Fruit fly (Drosophila melanogaster) whole organism, embryonic: ENCODE data around the gene yellow-e2.
A peak's percentile ranks its signal among the peaks of the same experiment; 100 is the strongest.

ENCODE experiments used
- Ada2b ChIP-seq: fragments of 200-800 bp; sonication (Bioruptor generic); IDR thresholded peaks from 2 replicates; pipeline ENCODE4 v1.3.6; 2022; ENCODE audit warnings: missing biosample characterization, missing genetic modification characterization
- Awh ChIP-seq: fragments of 200-800 bp; sonication (Bioruptor generic); IDR thresholded peaks from 2 replicates; pipeline ENCODE4, ENCODE4 v1.3.6; 2022; ENCODE audit warnings: missing biosample characterization, missing genetic modification characterization
- B-H1 ChIP-seq: fragments of 200-800 bp; sonication (Bioruptor generic); IDR thresholded peaks from 3 replicates; pipeline ENCODE4 v1.3.6; 2022; ENCODE audit warnings: missing biosample characterization, missing genetic modification characterization
- Bgb ChIP-seq: fragments of 200-800 bp; sonication (Bioruptor generic); IDR thresholded peaks from 2 replicates; pipeline ENCODE4 v1.3.6; 2022; ENCODE audit warnings: missing biosample characterization, missing genetic modification characterization; ENCODE audit not compliant: partially characterized antibody
- BtbVII ChIP-seq: fragments of 200-800 bp; sonication (Bioruptor generic); optimal IDR thresholded peaks from 3 replicates; lab custom pipeline; 2017; ENCODE audit warnings: missing biosample characterization, mild to moderate bottlenecking, missing genetic modification characterization
- CG10565 ChIP-seq: fragments of 200-800 bp; sonication (Bioruptor generic); optimal IDR thresholded peaks from 3 replicates; lab custom pipeline; 2016; ENCODE audit warnings: missing biosample characterization, mild to moderate bottlenecking, missing genetic modification characterization
- CG10959 ChIP-seq: fragments of 200-800 bp; sonication (Bioruptor generic); IDR thresholded peaks from 2 replicates; pipeline ENCODE4 v1.3.6; 2022; ENCODE audit warnings: missing biosample characterization, missing genetic modification characterization
- CG12744 ChIP-seq: fragments of 200-800 bp; sonication (Bioruptor generic); optimal IDR thresholded peaks from 2 replicates; lab custom pipeline; 2016; ENCODE audit warnings: missing biosample characterization, missing genetic modification characterization
- CG13296 ChIP-seq: fragments of 200-800 bp; sonication (Bioruptor generic); optimal IDR thresholded peaks from 3 replicates; lab custom pipeline; 2018; ENCODE audit warnings: missing biosample characterization, mild to moderate bottlenecking, missing genetic modification characterization
- CG14050 ChIP-seq: fragments of 200-800 bp; sonication (Bioruptor generic); IDR thresholded peaks from 3 replicates; pipeline ENCODE4 v1.3.6; 2022; ENCODE audit warnings: missing biosample characterization, missing genetic modification characterization
- CG2678 ChIP-seq: fragments of 200-800 bp; sonication (Bioruptor generic); optimal IDR thresholded peaks from 3 replicates; lab custom pipeline; 2019; ENCODE audit warnings: missing biosample characterization, mild to moderate bottlenecking, missing genetic modification characterization, moderate library complexity
- CG33213 ChIP-seq: fragments of 200-800 bp; sonication (Bioruptor generic); optimal IDR thresholded peaks from 3 replicates; lab custom pipeline; 2016; ENCODE audit warnings: missing biosample characterization, missing genetic modification characterization
- CG33557 ChIP-seq: fragments of 200-800 bp; sonication (Bioruptor generic); optimal IDR thresholded peaks from 2 replicates; lab custom pipeline; 2019; ENCODE audit warnings: missing biosample characterization, mild to moderate bottlenecking, missing genetic modification characterization, moderate library complexity
- CG4360 ChIP-seq: fragments of 200-800 bp; sonication (Bioruptor generic); IDR thresholded peaks from 2 replicates; pipeline ENCODE4 v1.3.6; 2022; ENCODE audit warnings: missing biosample characterization, missing genetic modification characterization
- CG4404 ChIP-seq: fragments of 200-800 bp; sonication (Bioruptor generic); IDR thresholded peaks from 2 replicates; pipeline ENCODE4 v1.3.6; 2022; ENCODE audit warnings: missing biosample characterization, missing genetic modification characterization
- CG7745 ChIP-seq: fragments of 200-800 bp; sonication (Bioruptor generic); optimal IDR thresholded peaks from 2 replicates; lab custom pipeline; 2018; ENCODE audit warnings: missing biosample characterization, mild to moderate bottlenecking, missing genetic modification characterization, moderate library complexity
- CG7987 ChIP-seq: fragments of 200-800 bp; sonication (Bioruptor generic); optimal IDR thresholded peaks from 2 replicates; lab custom pipeline; 2018; ENCODE audit warnings: missing biosample characterization, mild to moderate bottlenecking, missing genetic modification characterization, moderate library complexity
- CG8924 ChIP-seq: fragments of 200-800 bp; optimal IDR thresholded peaks from 3 replicates; lab custom pipeline; 2019; ENCODE audit warnings: missing biosample characterization, mild to moderate bottlenecking, missing genetic modification characterization, moderate library complexity
- CG9215 ChIP-seq: fragments of 200-800 bp; sonication (Bioruptor generic); IDR thresholded peaks from 2 replicates; pipeline ENCODE4 v1.3.6; 2022; ENCODE audit warnings: missing biosample characterization, missing genetic modification characterization
- CG9727 ChIP-seq: fragments of 200-800 bp; sonication (Bioruptor generic); optimal IDR thresholded peaks from 3 replicates; lab custom pipeline; 2017; ENCODE audit warnings: missing biosample characterization, mild to moderate bottlenecking, missing genetic modification characterization
- CG9876 ChIP-seq: fragments of 200-800 bp; sonication (Bioruptor generic); optimal IDR thresholded peaks from 2 replicates; lab custom pipeline; 2016; ENCODE audit warnings: missing biosample characterization, missing genetic modification characterization
- Dp ChIP-seq: fragments of 200-800 bp; sonication (Bioruptor generic); optimal IDR thresholded peaks from 2 replicates; lab custom pipeline; 2018; ENCODE audit warnings: missing biosample characterization, mild to moderate bottlenecking, missing genetic modification characterization, moderate library complexity
- Eip74EF ChIP-seq, 2 experiments: fragments of 200-800 bp in 1 of 2; fragments of >200 bp in 1 of 2; sonication (Bioruptor generic) in 1 of 2; optimal IDR thresholded peaks; 2 replicates each; lab custom pipeline; 2017 to 2019; ENCODE audit warnings: missing biosample characterization in 2 of 2, missing genetic modification characterization in 2 of 2, mild to moderate bottlenecking in 1 of 2, moderate library complexity in 1 of 2
- Kr ChIP-seq: fragments of 200-800 bp; sonication (Bioruptor generic); optimal IDR thresholded peaks from 2 replicates; lab custom pipeline; 2017; ENCODE audit warnings: missing biosample characterization, mild to moderate bottlenecking, missing genetic modification characterization
- Nf-YB ChIP-seq: fragments of 200-800 bp; sonication (Bioruptor generic); optimal IDR thresholded peaks from 3 replicates; lab custom pipeline; 2019; ENCODE audit warnings: missing biosample characterization, mild to moderate bottlenecking, missing genetic modification characterization, moderate library complexity
- Oli ChIP-seq: fragments of 200-800 bp; sonication (Bioruptor generic); optimal IDR thresholded peaks from 2 replicates; lab custom pipeline; 2018; ENCODE audit warnings: missing biosample characterization, mild to moderate bottlenecking, missing genetic modification characterization, moderate library complexity
- Pdp1 ChIP-seq, 2 experiments: fragments of 200-800 bp; sonication (Bioruptor generic); optimal IDR thresholded peaks; 3 replicates each; lab custom pipeline; 2016; ENCODE audit warnings: missing biosample characterization in 2 of 2, missing genetic modification characterization in 2 of 2, mild to moderate bottlenecking in 1 of 2, moderate library complexity in 1 of 2
- Stat92E ChIP-seq, 3 experiments: fragments of >200 bp in 2 of 3; fragments of 200-800 bp in 1 of 3; sonication (Bioruptor generic) in 1 of 3; optimal IDR thresholded peaks; 2 replicates each; lab custom pipeline; 2017 to 2019; ENCODE audit warnings: missing biosample characterization in 3 of 3, missing genetic modification characterization in 3 of 3, mild to moderate bottlenecking in 1 of 3, moderate library complexity in 1 of 3
- Vsx1 ChIP-seq: fragments of 200-800 bp; sonication (Bioruptor generic); optimal IDR thresholded peaks from 2 replicates; lab custom pipeline; 2017; ENCODE audit warnings: missing biosample characterization, mild to moderate bottlenecking, missing genetic modification characterization, missing genetic modification reagents
- Xrp1 ChIP-seq: fragments of 200-800 bp; sonication (Bioruptor generic); IDR thresholded peaks from 2 replicates; pipeline ENCODE4 v1.3.6; 2022; ENCODE audit warnings: missing biosample characterization, missing genetic modification characterization
- cad ChIP-seq: fragments of >200 bp; optimal IDR thresholded peaks from 2 replicates; lab custom pipeline; 2017; ENCODE audit warnings: missing biosample characterization, missing genetic modification characterization
- chm ChIP-seq: fragments of 200-800 bp; sonication (Bioruptor generic); IDR thresholded peaks from 2 replicates; pipeline ENCODE4 v1.3.6; 2022; ENCODE audit warnings: missing biosample characterization, missing genetic modification characterization
- crp ChIP-seq, 2 experiments: fragments of 200-800 bp; sonication (Bioruptor generic); optimal IDR thresholded peaks; 2 replicates in 1 of 2; 3 replicates in 1 of 2; lab custom pipeline; 2017; ENCODE audit warnings: missing biosample characterization in 2 of 2, missing genetic modification characterization in 2 of 2, mild to moderate bottlenecking in 1 of 2, moderate library complexity in 1 of 2
- emc ChIP-seq: fragments of 200-800 bp; sonication (Bioruptor generic); optimal IDR thresholded peaks from 2 replicates; lab custom pipeline; 2016; ENCODE audit warnings: missing biosample characterization, missing genetic modification characterization
- fd96Cb ChIP-seq: fragments of 200-800 bp; sonication (Bioruptor generic); optimal IDR thresholded peaks from 2 replicates; lab custom pipeline; 2018; ENCODE audit warnings: missing biosample characterization, mild to moderate bottlenecking, missing genetic modification characterization, moderate library complexity
- fru ChIP-seq: fragments of >200 bp; optimal IDR thresholded peaks from 2 replicates; lab custom pipeline; 2017
- gt ChIP-seq: fragments of 200-800 bp; sonication (Bioruptor generic); IDR thresholded peaks from 2 replicates; pipeline ENCODE4 v1.3.6; 2022; ENCODE audit warnings: missing biosample characterization, missing genetic modification characterization
- kah ChIP-seq: fragments of 200-800 bp; sonication (Bioruptor generic); optimal IDR thresholded peaks from 2 replicates; lab custom pipeline; 2018; ENCODE audit warnings: missing biosample characterization, mild to moderate bottlenecking, missing genetic modification characterization
- kni ChIP-seq: fragments of 200-800 bp; sonication (Bioruptor generic); optimal IDR thresholded peaks from 3 replicates; lab custom pipeline; 2017; ENCODE audit warnings: mild to moderate bottlenecking, missing biosample characterization, missing genetic modification reagents, missing genetic modification characterization
- lbe ChIP-seq: fragments of 200-800 bp; sonication (Bioruptor generic); optimal IDR thresholded peaks from 2 replicates; lab custom pipeline; 2016; ENCODE audit warnings: missing biosample characterization, mild to moderate bottlenecking, missing genetic modification characterization
- mirr ChIP-seq: fragments of 200-800 bp; sonication (Bioruptor generic); optimal IDR thresholded peaks from 3 replicates; lab custom pipeline; 2018; ENCODE audit warnings: missing biosample characterization, mild to moderate bottlenecking, missing genetic modification characterization
- oc ChIP-seq: fragments of 200-800 bp; sonication (Bioruptor generic); optimal IDR thresholded peaks from 2 replicates; lab custom pipeline; 2018; ENCODE audit warnings: missing biosample characterization, mild to moderate bottlenecking, missing genetic modification characterization, moderate library complexity
- otp ChIP-seq: fragments of 200-800 bp; sonication (Bioruptor generic); IDR thresholded peaks from 3 replicates; pipeline ENCODE4, ENCODE4 v1.3.6; 2022; ENCODE audit warnings: missing biosample characterization, missing genetic modification characterization
- phol ChIP-seq: fragments of 200-800 bp; sonication (Bioruptor generic); optimal IDR thresholded peaks from 3 replicates; lab custom pipeline; 2018; ENCODE audit warnings: missing biosample characterization, mild to moderate bottlenecking, missing genetic modification characterization, moderate library complexity
- pita ChIP-seq: fragments of 200-800 bp; sonication (Bioruptor generic); optimal IDR thresholded peaks from 2 replicates; lab custom pipeline; 2017; ENCODE audit warnings: missing biosample characterization, mild to moderate bottlenecking, missing genetic modification characterization
- pros ChIP-seq: fragments of 200-800 bp; sonication (Bioruptor generic); optimal IDR thresholded peaks from 3 replicates; lab custom pipeline; 2019; ENCODE audit warnings: missing biosample characterization, mild to moderate bottlenecking, missing genetic modification characterization, moderate library complexity
- sens ChIP-seq: fragments of 200-800 bp; sonication (Bioruptor generic); peaks from one replicate; lab custom pipeline; 2016; ENCODE audit warnings: missing biosample characterization, missing genetic modification characterization
- sim ChIP-seq: fragments of 200-800 bp; sonication (Bioruptor generic); IDR thresholded peaks from 2 replicates; pipeline ENCODE4 v1.3.6; 2022; ENCODE audit warnings: missing biosample characterization, missing genetic modification characterization
- slou ChIP-seq: fragments of 200-800 bp; sonication (Bioruptor generic); optimal IDR thresholded peaks from 3 replicates; lab custom pipeline; 2016; ENCODE audit warnings: missing biosample characterization, missing genetic modification characterization
- zen ChIP-seq: fragments of 200-800 bp; sonication (Bioruptor generic); optimal IDR thresholded peaks from 3 replicates; lab custom pipeline; 2018; ENCODE audit warnings: missing biosample characterization, mild to moderate bottlenecking, missing genetic modification characterization, moderate library complexity

yellow-e2 gene

DNA sequence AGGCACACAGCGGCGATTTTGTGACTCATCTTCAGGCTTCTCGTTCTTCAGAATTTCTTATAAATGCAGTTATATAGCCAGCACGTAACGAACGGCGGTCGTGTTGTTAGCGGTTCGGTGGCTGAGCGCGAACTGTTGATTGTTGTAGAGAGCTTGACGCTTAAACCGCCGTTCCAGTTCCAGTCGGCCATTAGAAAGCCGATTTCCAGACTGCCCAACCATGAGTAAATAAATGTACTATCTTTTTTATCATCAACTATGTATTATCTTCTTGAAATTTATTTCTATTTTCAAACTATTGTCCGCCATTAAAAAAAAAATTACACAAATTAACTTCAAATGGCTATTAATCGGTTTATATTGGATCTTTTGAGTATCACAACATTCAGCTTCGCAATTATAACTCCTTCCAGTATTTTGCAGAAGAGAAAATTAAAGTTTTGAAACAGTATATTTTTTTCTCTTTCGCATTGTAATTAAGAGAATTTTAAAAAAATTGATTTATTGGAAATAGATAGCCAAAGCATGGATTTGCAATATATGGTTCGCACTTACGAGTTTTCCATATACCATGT, 5.0 kb downstream of the yellow-e2 start, which contains the start of gene GILT1 (continued):
- TF ChIP-seq Oli (tag; lab: Kevin White, UChicago) (no peak), CG33213 (GFP tag; lab: Kevin White, UChicago) (no peak), Eip74EF (GFP tag; optimal IDR thresholded peaks at IDR 0.05; lab: Kevin White, UChicago) (no peak), CG7745 (tag; lab: Kevin White, UChicago) (no peak), CG9727 (GFP tag; lab: Kevin White, UChicago) (no peak), CG10565 (GFP tag; lab: Kevin White, UChicago) (no peak), oc (peak; percentile 5), Ada2b (GFP tag; lab: Robert Waterston, UW) (no peak), CG13296 (GFP tag; lab: Kevin White, UChicago) (no peak), fru (no peak), BtbVII (GFP tag; lab: Kevin White, UChicago) (no peak), Awh (GFP tag; lab: Robert Waterston, UW) (no peak), cad (GFP tag; lab: Kevin White, UChicago) (no peak), CG8924 (tag; lab: Kevin White, UChicago) (no peak), CG4404 (GFP tag; lab: Robert Waterston, UW) (no peak), Pdp1 (GFP tag; optimal IDR thresholded peaks at IDR 0.05; lab: Kevin White, UChicago) (peak in 1 of 2 experiments; percentile 31), lbe (GFP tag; lab: Kevin White, UChicago) (no peak), pros (GFP tag; lab: Kevin White, UChicago) (no peak), zen (tag; lab: Kevin White, UChicago) (no peak), Vsx1 (GFP tag; lab: Kevin White, UChicago) (no peak), crp (GFP tag; optimal IDR thresholded peaks at IDR 0.05; lab: Kevin White, UChicago) (no peak), B-H1 (GFP tag; lab: Robert Waterston, UW) (no peak), chm (GFP tag; lab: Robert Waterston, UW) (peak; percentile 52; the same call in 1 of the 2 replicates), Stat92E (GFP tag; optimal IDR thresholded peaks at IDR 0.05; lab: Kevin White, UChicago) (peak in 1 of 3 experiments; percentile 50), kah (GFP tag; lab: Kevin White, UChicago) (no peak), kni (peak; percentile 0), pita (GFP tag; lab: Kevin White, UChicago) (no peak), CG2678 (tag; lab: Kevin White, UChicago) (peak; percentile 7), fd96Cb (no peak), CG14050 (GFP tag; lab: Robert Waterston, UW) (no peak), CG33557 (no peak), CG12744 (GFP tag; lab: Kevin White, UChicago) (no peak), Kr (GFP tag; lab: Kevin White, UChicago) (no peak), Dp (no peak), gt (no peak), mirr (GFP tag; lab: Kevin White, UChicago) (no peak), Xrp1 (GFP tag; lab: Robert Waterston, UW) (0 out of 2 replicates have a peak, but pooled peaks have one; percentile 9), emc (GFP tag; lab: Kevin White, UChicago) (no peak), CG9876 (GFP tag; lab: Kevin White, UChicago) (no peak), Nf-YB (no peak), sim (0 out of 2 replicates have a peak, but pooled peaks have one; percentile 15), otp (GFP tag; lab: Robert Waterston, UW) (no peak), CG7987 (no peak), Bgb (GFP tag; lab: Robert Waterston, UW) (no peak), sens (GFP tag; lab: Kevin White, UChicago) (peak; percentile 63), slou (GFP tag; lab: Kevin White, UChicago) (no peak), CG9215 (GFP tag; lab: Robert Waterston, UW) (no peak), CG10959 (GFP tag; lab: Robert Waterston, UW) (no peak), phol (tag; lab: Kevin White, UChicago) (peak; percentile 12), CG4360 (no peak)
